Worm (Caenorhabditis elegans): ENCODE data around the gene F28B4.1.

- TF ChIP-seq ztf-11 (tag; optimal IDR thresholded peaks at IDR 0.05) (no peak), ceh-16 (tag; optimal IDR thresholded peaks at IDR 0.05) (no peak)
These were observed 23.5 kb upstream of the F28B4.1 start for ce11 chrX:3181376-3181775.

Data from whole organism, L2 larva.